Fruit fly (Drosophila melanogaster) whole organism, embryonic: Measurements from ENCODE around the gene uif.

ENCODE experiments used
- Atf-2 ChIP-seq: fragments of 200-800 bp; sonication (Bioruptor generic); optimal IDR thresholded peaks from 2 replicates; lab custom pipeline; 2016; ENCODE audit warnings: missing biosample characterization, missing genetic modification characterization
- Atf3 ChIP-seq: fragments of 200-800 bp; sonication (Bioruptor generic); optimal IDR thresholded peaks from 3 replicates; lab custom pipeline; 2016; ENCODE audit warnings: missing biosample characterization, missing genetic modification characterization
- Bgb ChIP-seq: fragments of 200-800 bp; sonication (Bioruptor generic); IDR thresholded peaks from 2 replicates; pipeline ENCODE4 v1.3.6; 2022; ENCODE audit warnings: missing biosample characterization, missing genetic modification characterization; ENCODE audit not compliant: partially characterized antibody
- CG11247 ChIP-seq: fragments of 200-800 bp; sonication (Bioruptor generic); IDR thresholded peaks from 2 replicates; pipeline ENCODE4 v1.3.6; 2022; ENCODE audit warnings: missing biosample characterization, missing genetic modification characterization
- CG11456 ChIP-seq: fragments of 200-800 bp; sonication (Bioruptor generic); IDR thresholded peaks from 3 replicates; pipeline ENCODE4 v1.3.6; 2022; ENCODE audit warnings: missing biosample characterization, missing genetic modification characterization
- CG12659 ChIP-seq: fragments of 200-800 bp; sonication (Bioruptor generic); optimal IDR thresholded peaks from 3 replicates; lab custom pipeline; 2017; ENCODE audit warnings: mild to moderate bottlenecking, missing biosample characterization, missing genetic modification reagents, missing genetic modification characterization
- CG12744 ChIP-seq: fragments of 200-800 bp; sonication (Bioruptor generic); optimal IDR thresholded peaks from 2 replicates; lab custom pipeline; 2016; ENCODE audit warnings: missing biosample characterization, missing genetic modification characterization
- CG17361 ChIP-seq: fragments of 200-800 bp; sonication (Bioruptor generic); IDR thresholded peaks from 3 replicates; pipeline ENCODE4 v1.3.6; 2022; ENCODE audit warnings: missing biosample characterization, missing genetic modification characterization
- CG17802 ChIP-seq: fragments of 200-800 bp; sonication (Bioruptor generic); optimal IDR thresholded peaks from 2 replicates; lab custom pipeline; 2018; ENCODE audit warnings: missing biosample characterization, mild to moderate bottlenecking, missing genetic modification characterization, moderate library complexity
- CG18619 ChIP-seq: fragments of 200-800 bp; sonication (Bioruptor generic); optimal IDR thresholded peaks from 3 replicates; lab custom pipeline; 2017; ENCODE audit warnings: missing biosample characterization, mild to moderate bottlenecking, missing genetic modification characterization
- CG2712 ChIP-seq: fragments of 200-800 bp; optimal IDR thresholded peaks from 3 replicates; lab custom pipeline; 2019; ENCODE audit warnings: missing biosample characterization, mild to moderate bottlenecking, missing genetic modification characterization, moderate library complexity
- CG3281 ChIP-seq: fragments of 200-800 bp; sonication (Bioruptor generic); optimal IDR thresholded peaks from 3 replicates; lab custom pipeline; 2017; ENCODE audit warnings: missing biosample characterization, mild to moderate bottlenecking, missing genetic modification characterization
- CG34422 ChIP-seq: fragments of 200-800 bp; sonication (Bioruptor generic); IDR thresholded peaks from 3 replicates; pipeline ENCODE4 v1.3.6; 2022; ENCODE audit warnings: missing biosample characterization, missing genetic modification characterization
- CG5245 ChIP-seq: fragments of 200-800 bp; sonication (Bioruptor generic); optimal IDR thresholded peaks from 3 replicates; lab custom pipeline; 2016; ENCODE audit warnings: missing biosample characterization, missing genetic modification characterization
- CG5953 ChIP-seq: fragments of 200-800 bp; sonication (Bioruptor generic); IDR thresholded peaks from 2 replicates; pipeline ENCODE4 v1.3.6; 2022; ENCODE audit warnings: missing biosample characterization, missing genetic modification characterization
- CG6791 ChIP-seq: fragments of 200-800 bp; sonication (Bioruptor generic); IDR thresholded peaks from 3 replicates; pipeline ENCODE4 v1.3.6; 2022; ENCODE audit warnings: missing biosample characterization, missing genetic modification characterization; ENCODE audit not compliant: partially characterized antibody
- CG8765 ChIP-seq: fragments of 200-800 bp; sonication (Bioruptor generic); IDR thresholded peaks from 2 replicates; pipeline ENCODE4 v1.3.6; 2022; ENCODE audit warnings: missing biosample characterization, missing genetic modification characterization
- CG9817 ChIP-seq: fragments of 200-800 bp; sonication (Bioruptor generic); optimal IDR thresholded peaks from 2 replicates; lab custom pipeline; 2018; ENCODE audit warnings: missing biosample characterization, mild to moderate bottlenecking, missing genetic modification characterization, moderate library complexity
- D ChIP-seq, 2 experiments: fragments of 200-800 bp in 1 of 2; fragments of >200 bp in 1 of 2; sonication (Bioruptor generic) in 1 of 2; optimal IDR thresholded peaks; 2 replicates in 1 of 2; 3 replicates in 1 of 2; lab custom pipeline; 2017; ENCODE audit warnings: mild to moderate bottlenecking in 1 of 2, missing biosample characterization in 1 of 2, missing genetic modification characterization in 1 of 2, missing genetic modification reagents in 1 of 2
- Dref ChIP-seq: fragments of 200-800 bp; sonication (Bioruptor generic); IDR thresholded peaks from 2 replicates; pipeline ENCODE4 v1.3.6; 2022; ENCODE audit warnings: missing biosample characterization, missing genetic modification characterization
- E2f1 ChIP-seq: fragments of 200-800 bp; sonication (Bioruptor generic); IDR thresholded peaks from 2 replicates; pipeline ENCODE4 v1.3.6; 2022; ENCODE audit warnings: missing biosample characterization, missing genetic modification characterization
- Ets65A ChIP-seq: fragments of 200-800 bp; sonication (Bioruptor generic); peaks from one replicate; lab custom pipeline; 2016; ENCODE audit warnings: missing biosample characterization, missing genetic modification characterization
- Ets97D ChIP-seq: fragments of 200-800 bp; sonication (Bioruptor generic); optimal IDR thresholded peaks from 3 replicates; lab custom pipeline; 2016; ENCODE audit warnings: missing biosample characterization, missing genetic modification characterization
- HLH3B ChIP-seq: fragments of 200-800 bp; sonication (Bioruptor generic); IDR thresholded peaks from 2 replicates; pipeline ENCODE4 v1.3.6; 2022; ENCODE audit warnings: missing biosample characterization, missing genetic modification characterization
- HmgZ ChIP-seq: fragments of 200-800 bp; sonication (Bioruptor generic); optimal IDR thresholded peaks from 2 replicates; lab custom pipeline; 2018; ENCODE audit warnings: missing biosample characterization, mild to moderate bottlenecking, missing genetic modification characterization
- Hmr ChIP-seq: fragments of 200-800 bp; sonication (Bioruptor generic); optimal IDR thresholded peaks from 3 replicates; lab custom pipeline; 2017; ENCODE audit warnings: mild to moderate bottlenecking, missing biosample characterization, missing genetic modification reagents, missing genetic modification characterization
- Hmx ChIP-seq: fragments of 200-800 bp; sonication (Bioruptor generic); optimal IDR thresholded peaks from 2 replicates; lab custom pipeline; 2016; ENCODE audit warnings: missing biosample characterization, missing genetic modification characterization
- Hr39 ChIP-seq: fragments of >200 bp; optimal IDR thresholded peaks from 2 replicates; lab custom pipeline; 2017
- Lpt ChIP-seq: fragments of >200 bp; optimal IDR thresholded peaks from 2 replicates; lab custom pipeline; 2018; ENCODE audit warnings: missing biosample characterization, missing genetic modification characterization
- Oli ChIP-seq: fragments of 200-800 bp; sonication (Bioruptor generic); optimal IDR thresholded peaks from 2 replicates; lab custom pipeline; 2018; ENCODE audit warnings: missing biosample characterization, mild to moderate bottlenecking, missing genetic modification characterization, moderate library complexity
- Rx ChIP-seq: fragments of 200-800 bp; sonication (Bioruptor generic); IDR thresholded peaks from 2 replicates; pipeline ENCODE4 v1.3.6; 2022; ENCODE audit warnings: missing biosample characterization, missing genetic modification characterization
- Stat92E ChIP-seq, 3 experiments: fragments of >200 bp in 2 of 3; fragments of 200-800 bp in 1 of 3; sonication (Bioruptor generic) in 1 of 3; optimal IDR thresholded peaks; 2 replicates each; lab custom pipeline; 2017 to 2019; ENCODE audit warnings: missing biosample characterization in 3 of 3, missing genetic modification characterization in 3 of 3, mild to moderate bottlenecking in 1 of 3, moderate library complexity in 1 of 3
- YL-1 ChIP-seq: fragments of 200-800 bp; sonication (Bioruptor generic); optimal IDR thresholded peaks from 3 replicates; lab custom pipeline; 2017; ENCODE audit warnings: missing biosample characterization, mild to moderate bottlenecking, missing genetic modification characterization
- ap ChIP-seq: fragments of 200-800 bp; sonication (Bioruptor generic); IDR thresholded peaks from 2 replicates; pipeline ENCODE4 v1.3.6; 2022; ENCODE audit warnings: missing biosample characterization, missing genetic modification characterization
- ara ChIP-seq: fragments of 200-800 bp; sonication (Bioruptor generic); IDR thresholded peaks from 2 replicates; pipeline ENCODE4 v1.3.6; 2022; ENCODE audit warnings: missing biosample characterization, missing genetic modification characterization
- az2 ChIP-seq: fragments of 200-800 bp; sonication (Bioruptor generic); optimal IDR thresholded peaks from 3 replicates; lab custom pipeline; 2016; ENCODE audit warnings: missing biosample characterization, missing genetic modification characterization
- chif ChIP-seq, 2 experiments: fragments of 200-800 bp; sonication (Bioruptor generic); optimal IDR thresholded peaks; 3 replicates each; lab custom pipeline; 2016; ENCODE audit warnings: missing biosample characterization in 2 of 2, missing genetic modification characterization in 2 of 2
- chn ChIP-seq: fragments of 200-800 bp; sonication (Bioruptor generic); optimal IDR thresholded peaks from 2 replicates; lab custom pipeline; 2016; ENCODE audit warnings: missing biosample characterization, missing genetic modification characterization
- ci ChIP-seq: fragments of 200-800 bp; sonication (Bioruptor generic); IDR thresholded peaks from 3 replicates; pipeline ENCODE4 v1.3.6; 2022; ENCODE audit warnings: missing biosample characterization, missing genetic modification characterization
- dmrt99B ChIP-seq: fragments of 200-800 bp; sonication (Bioruptor generic); optimal IDR thresholded peaks from 2 replicates; lab custom pipeline; 2018; ENCODE audit warnings: missing biosample characterization, mild to moderate bottlenecking, missing genetic modification characterization, moderate library complexity
- h ChIP-seq: fragments of >200 bp; optimal IDR thresholded peaks from 2 replicates; lab custom pipeline; 2017
- insv ChIP-seq, 2 experiments: fragments of 200-800 bp; sonication (Bioruptor generic); optimal IDR thresholded peaks; 3 replicates each; lab custom pipeline; 2016 to 2018; ENCODE audit warnings: missing biosample characterization in 2 of 2, missing genetic modification characterization in 2 of 2
- mam ChIP-seq: fragments of 200-800 bp; sonication (Bioruptor generic); optimal IDR thresholded peaks from 3 replicates; lab custom pipeline; 2016; ENCODE audit warnings: missing biosample characterization, missing genetic modification characterization
- mld ChIP-seq: fragments of 200-800 bp; sonication (Bioruptor generic); IDR thresholded peaks from 3 replicates; pipeline ENCODE4 v1.3.6; 2022; ENCODE audit warnings: missing biosample characterization, missing genetic modification characterization; ENCODE audit not compliant: partially characterized antibody
- p53 ChIP-seq: fragments of 200-800 bp; sonication (Bioruptor generic); optimal IDR thresholded peaks from 2 replicates; lab custom pipeline; 2016; ENCODE audit warnings: missing biosample characterization, missing genetic modification characterization
- phol ChIP-seq: fragments of 200-800 bp; sonication (Bioruptor generic); optimal IDR thresholded peaks from 3 replicates; lab custom pipeline; 2018; ENCODE audit warnings: missing biosample characterization, mild to moderate bottlenecking, missing genetic modification characterization, moderate library complexity
- repo ChIP-seq: fragments of 200-800 bp; sonication (Bioruptor generic); optimal IDR thresholded peaks from 2 replicates; lab custom pipeline; 2016; ENCODE audit warnings: missing biosample characterization, missing genetic modification characterization
- row ChIP-seq: fragments of 200-800 bp; sonication (Bioruptor generic); IDR thresholded peaks from 3 replicates; pipeline ENCODE4 v1.3.6; 2022; ENCODE audit warnings: missing biosample characterization, missing genetic modification characterization
- shn ChIP-seq: fragments of 200-800 bp; sonication (Bioruptor generic); optimal IDR thresholded peaks from 3 replicates; lab custom pipeline; 2016; ENCODE audit warnings: missing biosample characterization, missing genetic modification characterization
- slou ChIP-seq: fragments of 200-800 bp; sonication (Bioruptor generic); optimal IDR thresholded peaks from 3 replicates; lab custom pipeline; 2016; ENCODE audit warnings: missing biosample characterization, missing genetic modification characterization
- ttk ChIP-seq: fragments of 200-800 bp; sonication (Bioruptor generic); IDR thresholded peaks from 2 replicates; pipeline ENCODE4 v2.1.2; 2022; ENCODE audit warnings: missing biosample characterization, missing genetic modification characterization
- zen2 ChIP-seq: fragments of 200-800 bp; sonication (Bioruptor generic); IDR thresholded peaks from 3 replicates; pipeline ENCODE4 v1.3.6; 2022; ENCODE audit warnings: missing biosample characterization, missing genetic modification characterization; ENCODE audit not compliant: partially characterized antibody

uif gene

DNA sequence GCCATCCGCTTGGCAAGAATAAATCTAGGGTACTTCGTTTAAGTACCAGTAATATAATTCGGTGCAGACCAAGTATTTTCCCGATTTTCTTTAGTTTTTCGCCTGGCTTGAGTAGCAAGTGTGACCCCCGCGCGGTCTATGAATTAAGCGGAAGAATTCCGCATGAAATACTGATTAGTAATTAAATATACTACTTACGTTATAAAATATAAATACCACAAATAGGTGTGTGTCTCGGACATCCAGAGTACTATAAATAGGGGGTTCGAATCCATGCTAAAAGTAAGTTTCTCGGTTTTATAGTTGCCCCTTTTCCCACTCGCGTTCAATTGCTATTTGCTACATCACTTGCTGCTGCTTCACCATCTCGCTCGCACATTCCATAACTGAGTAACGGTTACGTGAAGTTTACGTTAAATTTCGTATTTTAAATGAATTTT lies 38.5 kb downstream of the uif start, which contains the start of gene snRNP-U1-70K (continued):
- no peak for TF ChIP-seq CG3281
- TF ChIP-seq dmrt99B (tag; lab: Kevin White, UChicago), result no peak
- TF ChIP-seq CG6791 (GFP tag; lab: Robert Waterston, UW), result peak; percentile 51; the same call in 2 of the 3 replicates
- no peak for TF ChIP-seq E2f1 (GFP tag; lab: Robert Waterston, UW)
- TF ChIP-seq Stat92E (GFP tag; optimal IDR thresholded peaks at IDR 0.05; lab: Kevin White, UChicago), result peak in 1 of 3 experiments; percentile 5
- peak; percentile 43; the same call in 1 of the 3 replicates for TF ChIP-seq CG34422 (GFP tag; lab: Robert Waterston, UW)
- TF ChIP-seq Lpt (GFP tag; lab: Kevin White, UChicago), result no peak
- peak in 1 of 2 experiments; percentile 43 for TF ChIP-seq insv (GFP tag; optimal IDR thresholded peaks at IDR 0.05; lab: Kevin White, UChicago)
- TF ChIP-seq CG5953 (GFP tag; lab: Robert Waterston, UW), result no peak
- no peak for TF ChIP-seq ttk (GFP tag; lab: Robert Waterston, UW)
- TF ChIP-seq ara (GFP tag; lab: Robert Waterston, UW), result no peak
- peak; percentile 86 for TF ChIP-seq YL-1 (GFP tag; lab: Kevin White, UChicago)
- TF ChIP-seq mam (GFP tag; lab: Kevin White, UChicago), result no peak
- TF ChIP-seq CG17361 (GFP tag; lab: Robert Waterston, UW), result no peak
- no peak for TF ChIP-seq Atf-2
- TF ChIP-seq Rx (GFP tag; lab: Robert Waterston, UW), result no peak
- peak; percentile 46 for TF ChIP-seq Ets97D (GFP tag; lab: Kevin White, UChicago)
- no peak for TF ChIP-seq HLH3B (GFP tag; lab: Robert Waterston, UW)
- peak; percentile 19; the same call in 1 of the 2 replicates for TF ChIP-seq CG11247
- peak; percentile 42; the same call in 2 of the 3 replicates for TF ChIP-seq row (GFP tag; lab: Robert Waterston, UW)
- TF ChIP-seq h (lab: Kevin White, UChicago), result no peak
- peak; percentile 64 for TF ChIP-seq CG12659 (GFP tag; lab: Kevin White, UChicago)
- no peak for TF ChIP-seq Atf3 (GFP tag; lab: Kevin White, UChicago)
- no peak for TF ChIP-seq mld
- no peak for TF ChIP-seq CG12744 (GFP tag; lab: Kevin White, UChicago)
- TF ChIP-seq CG5245, result no peak
- TF ChIP-seq chn (GFP tag; lab: Kevin White, UChicago), result peak; percentile 42
- TF ChIP-seq Bgb (GFP tag; lab: Robert Waterston, UW), result peak; percentile 65
- TF ChIP-seq shn, result no peak
- TF ChIP-seq CG17802 (tag; lab: Kevin White, UChicago), result no peak
- peak; percentile 50 for TF ChIP-seq CG2712 (tag; lab: Kevin White, UChicago)
- TF ChIP-seq slou (GFP tag; lab: Kevin White, UChicago), result no peak
- no peak for TF ChIP-seq CG8765 (GFP tag; lab: Robert Waterston, UW)
- peak; percentile 77 for TF ChIP-seq HmgZ (tag; lab: Kevin White, UChicago)
- TF ChIP-seq Hmr (GFP tag; lab: Kevin White, UChicago), result peak; percentile 82
- no peak for TF ChIP-seq Hmx
- TF ChIP-seq CG9817 (tag; lab: Kevin White, UChicago), result no peak
- no peak for TF ChIP-seq repo (GFP tag; lab: Kevin White, UChicago)
- TF ChIP-seq CG18619 (GFP tag; lab: Kevin White, UChicago), result no peak
- peak; percentile 7 for TF ChIP-seq Ets65A
- peak; percentile 53 for TF ChIP-seq phol (tag; lab: Kevin White, UChicago)
- TF ChIP-seq D (optimal IDR thresholded peaks at IDR 0.05; lab: Kevin White, UChicago), result no peak
- no peak for TF ChIP-seq D (GFP tag; optimal IDR thresholded peaks at IDR 0.05; lab: Kevin White, UChicago)
- peak in 1 of 2 experiments; percentile 6 for TF ChIP-seq chif (GFP tag; optimal IDR thresholded peaks at IDR 0.05; lab: Kevin White, UChicago)
- TF ChIP-seq p53 (GFP tag; lab: Kevin White, UChicago), result no peak
- TF ChIP-seq Dref (GFP tag; lab: Robert Waterston, UW), result peak; percentile 40
- no peak for TF ChIP-seq zen2 (GFP tag; lab: Robert Waterston, UW)
- TF ChIP-seq CG11456 (GFP tag; lab: Robert Waterston, UW), result 0 out of 3 replicates have a peak, but pooled peaks have one; percentile 41
- TF ChIP-seq Oli, result no peak
- TF ChIP-seq ci, result peak; percentile 79
- TF ChIP-seq ap, result no peak
- TF ChIP-seq Hr39, result no peak
- TF ChIP-seq az2 (GFP tag; lab: Kevin White, UChicago), result no peak
